2 fruit fly cellular contexts compared by ENCODE assay signal in the genomic region with DNA sequence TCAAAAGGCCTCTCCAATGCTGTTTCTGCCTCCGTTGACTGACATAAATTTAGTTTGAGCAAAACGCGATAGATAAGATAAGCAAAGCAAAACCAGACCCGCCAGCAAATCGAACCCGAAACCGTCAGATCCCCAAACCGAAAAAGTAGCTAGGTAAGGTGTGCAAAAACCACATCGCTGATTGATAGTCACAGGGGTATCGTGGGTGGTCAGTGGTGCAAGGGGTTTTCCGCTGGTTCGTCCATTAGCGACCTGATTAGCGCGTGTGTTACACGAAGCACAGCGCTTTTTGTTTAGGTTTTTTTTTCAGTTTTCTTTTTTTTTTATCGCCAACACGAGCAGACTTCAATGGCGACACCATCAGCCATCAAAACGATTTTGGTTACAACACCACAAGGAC.
A peak's percentile ranks its signal among the peaks of the same experiment; 100 is the strongest.
TF ChIP-seq lines count a peak whose summit lies in the region.

No protein-coding gene starts in this region.

TF ChIP-seq in whole organism, adult, 20 proteins besides CTCF, POLR2A, EP300 and RAD21 (continued from another document):
- TF ChIP-seq cnc (optimal IDR thresholded peaks at IDR 0.05; lab: Kevin White, UChicago) (no peak), CG11617 (GFP tag; optimal IDR thresholded peaks at IDR 0.05; lab: Kevin White, UChicago) (no peak)

TF ChIP-seq in whole organism, embryonic, 481 proteins besides CTCF, POLR2A, EP300 and RAD21 (continued from another document):
- TF ChIP-seq CG6175 (GFP tag; IDR thresholded peaks at IDR 0.05; lab: Robert Waterston, UW) (0 out of 3 replicates have a peak, but pooled peaks have one; percentile 41), HmgZ (tag; optimal IDR thresholded peaks at IDR 0.05; lab: Kevin White, UChicago) (peak; percentile 32), CG4360 (GFP tag; IDR thresholded peaks at IDR 0.05; lab: Robert Waterston, UW) (no peak), row (GFP tag; IDR thresholded peaks at IDR 0.05; lab: Robert Waterston, UW) (0 out of 3 replicates have a peak, but pooled peaks have one; percentile 17)
TF ChIP-seq in whole organism, embryonic: peak in this region for 16.
